Fruit fly (Drosophila melanogaster) whole organism, wandering third instar larva: ENCODE measurements around the gene ND-51.

Source experiments
- Abd-B ChIP-seq: fragments of >200 bp; optimal IDR thresholded peaks from 2 replicates; lab custom pipeline; 2017; ENCODE audit warnings: missing biosample characterization, missing genetic modification characterization
- CG32264 ChIP-seq: fragments of 200-800 bp; sonication (Bioruptor generic); optimal IDR thresholded peaks from 2 replicates; lab custom pipeline; 2016; ENCODE audit warnings: missing biosample characterization, missing genetic modification characterization
- CG9705 ChIP-seq: fragments of 200-800 bp; sonication (Bioruptor generic); optimal IDR thresholded peaks from 2 replicates; lab custom pipeline; 2018; ENCODE audit warnings: missing biosample characterization, mild to moderate bottlenecking, missing genetic modification characterization
- CrebA ChIP-seq: fragments of 200-800 bp; sonication (Bioruptor generic); optimal IDR thresholded peaks from 2 replicates; lab custom pipeline; 2016; ENCODE audit warnings: missing biosample characterization, mild to moderate bottlenecking, missing genetic modification characterization, borderline replicate concordance
- Dfd ChIP-seq: fragments of >200 bp; optimal IDR thresholded peaks from 2 replicates; lab custom pipeline; 2017; ENCODE audit warnings: missing biosample characterization, missing genetic modification characterization
- Hr78 ChIP-seq: fragments of >200 bp; optimal IDR thresholded peaks from 2 replicates; lab custom pipeline; 2017; ENCODE audit warnings: missing biosample characterization, missing genetic modification characterization
- Hr83 ChIP-seq: fragments of 200-300 bp; sonication (Bioruptor generic); optimal IDR thresholded peaks from 2 replicates; lab custom pipeline; 2016; ENCODE audit warnings: missing biosample characterization, mild to moderate bottlenecking, missing genetic modification characterization, moderate library complexity; ENCODE audit not compliant: poor library complexity, severe bottlenecking
- Mio ChIP-seq: sonication (Bioruptor generic); optimal IDR thresholded peaks from 2 replicates; lab custom pipeline; 2016; ENCODE audit warnings: missing biosample characterization, missing genetic modification characterization
- OdsH ChIP-seq: fragments of 200-800 bp; sonication (Bioruptor generic); optimal IDR thresholded peaks from 2 replicates; lab custom pipeline; 2016; ENCODE audit warnings: missing biosample characterization, mild to moderate bottlenecking, missing genetic modification characterization
- Rel ChIP-seq, 2 experiments: fragments of 200-800 bp; sonication (Bioruptor generic) in 1 of 2; optimal IDR thresholded peaks; 2 replicates in 1 of 2; 3 replicates in 1 of 2; lab custom pipeline; 2016 to 2019; ENCODE audit warnings: mild to moderate bottlenecking in 2 of 2, missing biosample characterization in 2 of 2, missing genetic modification characterization in 2 of 2, moderate library complexity in 1 of 2
- Sp1 ChIP-seq: fragments of 200-800 bp; sonication (Bioruptor generic); optimal IDR thresholded peaks from 3 replicates; lab custom pipeline; 2019; ENCODE audit warnings: missing biosample characterization, mild to moderate bottlenecking, missing genetic modification characterization, moderate library complexity
- br ChIP-seq: fragments of 200-800 bp; sonication (Bioruptor generic); optimal IDR thresholded peaks from 2 replicates; lab custom pipeline; 2016; ENCODE audit warnings: missing biosample characterization, missing genetic modification characterization
- dl ChIP-seq, 2 experiments: fragments of 175-275, 200-275 bp in 1 of 2; fragments of 200-275 bp in 1 of 2; sonication (Bioruptor generic); optimal IDR thresholded peaks; lab custom pipeline; 2018; ENCODE audit warnings: mild to moderate bottlenecking in 2 of 2, missing biosample characterization in 2 of 2, missing genetic modification characterization in 2 of 2, moderate library complexity in 2 of 2; ENCODE audit not compliant: partially characterized antibody in 2 of 2, insufficient read depth in 1 of 2
- foxo ChIP-seq, 2 experiments: fragments of 200-800 bp; sonication (Bioruptor generic); optimal IDR thresholded peaks; 2 replicates in 1 of 2; 3 replicates in 1 of 2; lab custom pipeline; 2016 to 2017; ENCODE audit warnings: missing biosample characterization in 2 of 2, missing genetic modification characterization in 2 of 2
- fru ChIP-seq: fragments of 200-800 bp; sonication (Bioruptor generic); optimal IDR thresholded peaks from 3 replicates; lab custom pipeline; 2016; ENCODE audit warnings: missing biosample characterization, mild to moderate bottlenecking, missing genetic modification characterization
- jim ChIP-seq: fragments of 175-275, 200-325 bp; sonication (Bioruptor generic); optimal IDR thresholded peaks from 2 replicates; lab custom pipeline; 2016; ENCODE audit warnings: missing biosample characterization, mild to moderate bottlenecking, missing genetic modification characterization
- lola ChIP-seq: fragments of >200 bp; optimal IDR thresholded peaks from 2 replicates; lab custom pipeline; 2017; ENCODE audit warnings: missing biosample characterization, missing genetic modification characterization
- pan ChIP-seq: fragments of >200 bp; optimal IDR thresholded peaks from 2 replicates; lab custom pipeline; 2017
- psq ChIP-seq: fragments of 200-800 bp; sonication (Bioruptor generic); optimal IDR thresholded peaks from 3 replicates; lab custom pipeline; 2017; ENCODE audit warnings: missing biosample characterization, mild to moderate bottlenecking, missing genetic modification characterization, moderate library complexity
- rgr ChIP-seq: fragments of 200-800 bp; sonication (Bioruptor generic); optimal IDR thresholded peaks from 3 replicates; lab custom pipeline; 2016; ENCODE audit warnings: missing biosample characterization, mild to moderate bottlenecking, missing genetic modification characterization
- sage ChIP-seq: fragments of 200-800 bp; sonication (Bioruptor generic); optimal IDR thresholded peaks from 2 replicates; lab custom pipeline; 2016; ENCODE audit warnings: missing biosample characterization, mild to moderate bottlenecking, missing genetic modification characterization
- sv ChIP-seq: fragments of 200-800 bp; sonication (Bioruptor generic); optimal IDR thresholded peaks from 3 replicates; lab custom pipeline; 2016; ENCODE audit warnings: missing biosample characterization, missing genetic modification characterization

The ND-51 gene

dm6 chr2L:6098479-6099269 lies 36.1 kb upstream of the ND-51 start, which contains the start of gene CG9175 (continued):
- no peak for TF ChIP-seq Mio
- no peak for TF ChIP-seq sage (GFP tag; lab: Kevin White, UChicago)
- peak in 1 of 2 experiments; percentile 53 for TF ChIP-seq dl (GFP tag; optimal IDR thresholded peaks at IDR 0.05; lab: Kevin White, UChicago; ENCODE audit: insufficient read depth in 1 of 2, partially characterized antibody in 2 of 2)
- TF ChIP-seq CrebA (GFP tag; lab: Kevin White, UChicago) = no peak
- TF ChIP-seq psq (GFP tag; lab: Kevin White, UChicago) = no peak

DNA sequence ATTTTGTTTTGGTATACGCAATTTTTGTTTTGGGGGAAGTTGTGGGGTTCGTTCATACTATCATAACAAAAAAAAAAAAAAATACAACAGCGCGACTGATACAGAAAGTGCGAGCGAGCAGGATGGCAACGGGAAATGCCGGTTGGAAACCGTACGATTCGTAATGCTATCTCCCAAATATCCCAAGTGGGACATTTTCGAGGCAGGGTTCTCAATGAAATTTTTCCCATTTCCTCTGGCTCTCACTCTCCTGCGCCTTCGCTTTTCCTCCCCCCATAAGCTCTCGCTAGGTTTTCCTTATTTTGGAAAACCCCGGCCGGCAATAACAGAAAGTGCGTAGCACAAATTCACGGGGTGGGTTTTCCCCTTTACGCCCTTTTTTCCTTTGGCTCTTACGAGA lies 29.7 kb upstream of the ND-51 start:
- TF ChIP-seq br (GFP tag; lab: Kevin White, UChicago) (no peak), sv (GFP tag; lab: Kevin White, UChicago) (no peak), CG9705 (GFP tag; lab: Kevin White, UChicago) (no peak), sage (GFP tag; lab: Kevin White, UChicago) (no peak), CG32264 (GFP tag; lab: Kevin White, UChicago) (no peak), dl (GFP tag; optimal IDR thresholded peaks at IDR 0.05; lab: Kevin White, UChicago; ENCODE audit: insufficient read depth in 1 of 2, partially characterized antibody in 2 of 2) (no peak), Dfd (GFP tag; lab: Kevin White, UChicago) (no peak), foxo (GFP tag; optimal IDR thresholded peaks at IDR 0.05; lab: Kevin White, UChicago) (no peak), rgr (GFP tag; lab: Kevin White, UChicago) (no peak), Abd-B (GFP tag; lab: Kevin White, UChicago) (no peak), Sp1 (GFP tag; lab: Kevin White, UChicago) (no peak), lola (no peak), Rel (GFP tag; optimal IDR thresholded peaks at IDR 0.05; lab: Kevin White, UChicago) (no peak), Rel (tag; optimal IDR thresholded peaks at IDR 0.05; lab: Kevin White, UChicago) (no peak)
- TF ChIP-seq, all 38 proteins: peak for 0

DNA sequence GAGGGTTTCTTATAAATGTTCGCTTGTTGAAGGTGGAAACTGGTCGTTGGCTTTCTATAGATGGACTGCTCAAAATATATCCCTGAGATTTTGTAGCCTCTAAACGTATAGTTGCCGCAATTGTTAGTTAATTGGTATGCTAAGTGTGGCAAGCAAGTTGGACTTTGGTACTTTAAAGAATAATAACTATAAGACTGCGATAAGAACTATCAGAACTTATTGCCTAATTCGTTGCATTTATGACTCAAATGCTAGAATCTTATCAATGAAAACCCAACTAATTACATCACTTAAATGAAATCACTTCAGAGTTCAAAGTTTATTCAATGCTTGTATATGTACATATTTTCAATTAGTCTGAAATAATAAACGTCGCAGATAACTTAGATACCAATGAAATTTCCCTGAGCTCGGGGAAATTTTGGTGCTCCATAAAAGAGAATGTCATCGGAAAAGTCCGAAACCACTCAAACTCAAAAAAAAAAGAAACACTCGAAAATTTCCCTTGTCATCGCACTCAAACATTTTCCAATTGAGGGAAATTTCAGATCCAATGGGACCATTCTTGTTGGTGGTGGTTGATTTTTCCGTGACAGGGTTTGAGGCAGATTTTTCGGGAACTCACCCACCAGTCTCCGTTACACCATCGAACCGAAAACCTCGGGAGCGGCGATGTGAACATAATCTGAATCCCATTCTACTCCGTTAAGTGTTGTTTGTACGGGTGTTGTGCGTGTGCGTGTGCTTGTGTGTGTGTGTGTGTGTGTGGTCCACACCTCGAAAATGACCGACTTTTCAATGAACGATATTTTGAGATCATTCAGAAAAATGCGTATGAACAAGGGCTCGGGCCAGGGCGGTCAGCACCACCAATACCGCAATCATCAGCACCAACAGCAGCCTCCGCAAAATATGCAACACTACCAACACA lies 28.5 kb upstream of the ND-51 start, which contains the start of gene CG45075:
Gene CG45075 (plus strand): TSS at position 627 of the 931 bp plus-strand sequence.
- TF ChIP-seq pan (no peak), Dfd (GFP tag; lab: Kevin White, UChicago) (peak; percentile 29)
- TF ChIP-seq, all 38 proteins: peak for 1

- TF ChIP-seq Hr83 (no peak), lola (no peak), Dfd (GFP tag; lab: Kevin White, UChicago) (no peak), foxo (GFP tag; optimal IDR thresholded peaks at IDR 0.05; lab: Kevin White, UChicago) (no peak), Rel (GFP tag; optimal IDR thresholded peaks at IDR 0.05; lab: Kevin White, UChicago) (no peak), Rel (tag; optimal IDR thresholded peaks at IDR 0.05; lab: Kevin White, UChicago) (peak; percentile 82), fru (GFP tag; lab: Kevin White, UChicago) (no peak), jim (GFP tag; lab: Kevin White, UChicago) (no peak), dl (GFP tag; optimal IDR thresholded peaks at IDR 0.05; lab: Kevin White, UChicago; ENCODE audit: insufficient read depth in 1 of 2, partially characterized antibody in 2 of 2) (no peak)
- TF ChIP-seq, all 38 proteins: peak for 1
These were observed 27.8 kb upstream of the ND-51 start for dm6 chr2L:6090365-6090764.

dm6 chr2L:6089604-6090198 lies 27.1 kb upstream of the ND-51 start:
- TF ChIP-seq foxo (GFP tag; optimal IDR thresholded peaks at IDR 0.05; lab: Kevin White, UChicago) (no peak), CrebA (GFP tag; lab: Kevin White, UChicago) (no peak), Rel (GFP tag; optimal IDR thresholded peaks at IDR 0.05; lab: Kevin White, UChicago) (no peak), Rel (tag; optimal IDR thresholded peaks at IDR 0.05; lab: Kevin White, UChicago) (peak; percentile 88), OdsH (GFP tag; lab: Kevin White, UChicago) (no peak), Hr78 (GFP tag; lab: Kevin White, UChicago) (no peak)
